Comparison of ENCODE assay signal across 7 worm cellular contexts in genomic region chrX:14000198-14000748, ce11.
TF ChIP-seq lines count a peak whose summit lies in the region.

No protein-coding gene starts in this region.

TF ChIP-seq in whole organism, L1 larva, 84 proteins besides CTCF, POLR2A, EP300 and RAD21 (continues in another document):
- TF ChIP-seq mdl-1 (tag; optimal IDR thresholded peaks at IDR 0.05; lab: Kevin White, UChicago), result peak in 1 of 2 experiments; percentile 1
- TF ChIP-seq unc-130 (tag; optimal IDR thresholded peaks at IDR 0.05; lab: Kevin White, UChicago), result peak; percentile 32
- peak; percentile 74 for TF ChIP-seq blmp-1 (tag; optimal IDR thresholded peaks at IDR 0.05; lab: Kevin White, UChicago)
- TF ChIP-seq nhr-71 (tag; optimal IDR thresholded peaks at IDR 0.05; lab: Kevin White, UChicago), result peak; percentile 2
- TF ChIP-seq efl-3 (GFP tag; optimal IDR thresholded peaks at IDR 0.05; lab: Kevin White, UChicago), result no peak
- peak; percentile 51 for TF ChIP-seq nhr-20 (tag; optimal IDR thresholded peaks at IDR 0.05; lab: Kevin White, UChicago)
- TF ChIP-seq elt-3 (tag; optimal IDR thresholded peaks at IDR 0.05; lab: Kevin White, UChicago), result peak in 5 of 6 experiments; percentile 4 to 66 (median 42)
- no peak for TF ChIP-seq ceh-8 (GFP tag; optimal IDR thresholded peaks at IDR 0.05; lab: Kevin White, UChicago)
- peak; percentile 34 for TF ChIP-seq mep-1 (tag; optimal IDR thresholded peaks at IDR 0.05; lab: Kevin White, UChicago)
- TF ChIP-seq efl-1 (optimal IDR thresholded peaks at IDR 0.05; lab: Kevin White, UChicago), result no peak
- TF ChIP-seq efl-1 (GFP tag; optimal IDR thresholded peaks at IDR 0.05 in 1 of 2; lab: Kevin White, UChicago), result peak in 1 of 2 experiments; percentile 84
- TF ChIP-seq nhr-77 (tag; optimal IDR thresholded peaks at IDR 0.05; lab: Kevin White, UChicago), result no peak
- TF ChIP-seq snu-23 (GFP tag; optimal IDR thresholded peaks at IDR 0.05; lab: Kevin White, UChicago), result peak; percentile 24

TF ChIP-seq in whole organism, L2 larva, 48 proteins besides CTCF, POLR2A, EP300 and RAD21:
- TF ChIP-seq nhr-129 (tag; optimal IDR thresholded peaks at IDR 0.05; lab: Kevin White, UChicago) (peak; percentile 3), sma-3 (GFP tag; optimal IDR thresholded peaks at IDR 0.05; lab: Kevin White, UChicago) (peak; percentile 33), R02D3.7 (tag; optimal IDR thresholded peaks at IDR 0.05; lab: Kevin White, UChicago) (no peak), crh-2 (tag; optimal IDR thresholded peaks at IDR 0.05; lab: Kevin White, UChicago) (peak; percentile 60), nhr-25 (tag; optimal IDR thresholded peaks at IDR 0.05; lab: Kevin White, UChicago) (peak; percentile 32), fos-1 (tag; optimal IDR thresholded peaks at IDR 0.05; lab: Kevin White, UChicago) (peak; percentile 55), nhr-23 (tag; optimal IDR thresholded peaks at IDR 0.05; lab: Kevin White, UChicago) (no peak), ceh-82 (tag; optimal IDR thresholded peaks at IDR 0.05; lab: Kevin White, UChicago) (no peak), sma-9 (GFP tag; optimal IDR thresholded peaks at IDR 0.05; lab: Kevin White, UChicago) (peak; percentile 65), sma-9 (tag; optimal IDR thresholded peaks at IDR 0.05; lab: Kevin White, UChicago) (no peak)

TF ChIP-seq in whole organism, L3 larva, 47 proteins besides CTCF, POLR2A, EP300 and RAD21 (continues in another document):
- TF ChIP-seq R02D3.7 (tag; optimal IDR thresholded peaks at IDR 0.05; lab: Kevin White, UChicago) (no peak), tbx-2 (tag; optimal IDR thresholded peaks at IDR 0.05; lab: Kevin White, UChicago) (no peak), nhr-12 (tag; optimal IDR thresholded peaks at IDR 0.05; lab: Kevin White, UChicago) (no peak), mml-1 (tag; optimal IDR thresholded peaks at IDR 0.05; lab: Kevin White, UChicago) (no peak), pqm-1 (tag; optimal IDR thresholded peaks at IDR 0.05; lab: Kevin White, UChicago) (peak; percentile 85), nhr-67 (tag; optimal IDR thresholded peaks at IDR 0.05; lab: Kevin White, UChicago) (no peak), nfya-1 (tag; optimal IDR thresholded peaks at IDR 0.05; lab: Kevin White, UChicago; ENCODE audit: insufficient read depth) (no peak), zag-1 (tag; optimal IDR thresholded peaks at IDR 0.05; lab: Kevin White, UChicago) (no peak), mdl-1 (tag; optimal IDR thresholded peaks at IDR 0.05; lab: Kevin White, UChicago) (no peak), nhr-76 (tag; optimal IDR thresholded peaks at IDR 0.05; lab: Kevin White, UChicago) (no peak), lin-15B (tag; optimal IDR thresholded peaks at IDR 0.05; lab: Kevin White, UChicago) (no peak), pha-4 (tag; optimal IDR thresholded peaks at IDR 0.05; lab: Kevin White, UChicago) (peak; percentile 21), ceh-28 (tag; optimal IDR thresholded peaks at IDR 0.05; lab: Kevin White, UChicago) (peak; percentile 72), nhr-11 (tag; optimal IDR thresholded peaks at IDR 0.05; lab: Kevin White, UChicago) (no peak), nhr-23 (tag; optimal IDR thresholded peaks at IDR 0.05; lab: Kevin White, UChicago) (peak; percentile 66)

TF ChIP-seq in whole organism, L4 larva, 104 proteins besides CTCF, POLR2A, EP300 and RAD21 (continues in another document):
- TF ChIP-seq mxl-3 (GFP tag; optimal IDR thresholded peaks at IDR 0.05; lab: Kevin White, UChicago), result peak; percentile 30
- TF ChIP-seq zip-11 (GFP tag; IDR thresholded peaks at IDR 0.05; lab: Robert Waterston, UW), result no peak
- peak; percentile 47 for TF ChIP-seq hlh-11 (tag; optimal IDR thresholded peaks at IDR 0.05; lab: Kevin White, UChicago)
- TF ChIP-seq pqm-1 (tag; optimal IDR thresholded peaks at IDR 0.05; lab: Kevin White, UChicago), result peak; percentile 13
- peak; percentile 68 for TF ChIP-seq dve-1 (tag; optimal IDR thresholded peaks at IDR 0.05; lab: Kevin White, UChicago; ENCODE audit: insufficient read depth)
- TF ChIP-seq ceh-44 (GFP tag; IDR thresholded peaks at IDR 0.05; lab: Robert Waterston, UW), result no peak
- no peak for TF ChIP-seq hmg-1.1 (GFP tag; IDR thresholded peaks at IDR 0.05; lab: Robert Waterston, UW)
- TF ChIP-seq nhr-6 (tag; optimal IDR thresholded peaks at IDR 0.05; lab: Kevin White, UChicago), result no peak
- TF ChIP-seq R02D3.7 (tag; optimal IDR thresholded peaks at IDR 0.05; lab: Kevin White, UChicago), result no peak
- TF ChIP-seq mes-2 (tag; optimal IDR thresholded peaks at IDR 0.05; lab: Kevin White, UChicago; ENCODE audit: poor library complexity, severe bottlenecking), result peak; percentile 1
- peak; percentile 1 for TF ChIP-seq ceh-28 (tag; optimal IDR thresholded peaks at IDR 0.05; lab: Kevin White, UChicago)
- peak; percentile 25 for TF ChIP-seq mep-1 (tag; optimal IDR thresholded peaks at IDR 0.05; lab: Kevin White, UChicago)
- peak; percentile 92 for TF ChIP-seq nhr-77 (tag; optimal IDR thresholded peaks at IDR 0.05; lab: Kevin White, UChicago)
- TF ChIP-seq nhr-28 (tag; optimal IDR thresholded peaks at IDR 0.05; lab: Kevin White, UChicago), result peak; percentile 100

TF ChIP-seq in whole organism, early embryonic, 17 proteins besides CTCF, POLR2A, EP300 and RAD21:
- TF ChIP-seq ceh-36 (tag; optimal IDR thresholded peaks at IDR 0.05; lab: Kevin White, UChicago) (peak; percentile 5), tra-4 (tag; optimal IDR thresholded peaks at IDR 0.05; lab: Kevin White, UChicago) (no peak)

TF ChIP-seq in whole organism, midembryonic, 9 proteins besides CTCF, POLR2A, EP300 and RAD21:
- TF ChIP-seq klf-2 (GFP tag; conservative IDR thresholded peaks at IDR 0.05; lab: Robert Waterston, UW) (0 out of 2 replicates have a peak, but pooled peaks have one; percentile 39), flt-1 (GFP tag; IDR thresholded peaks at IDR 0.05; lab: Robert Waterston, UW) (no peak), T22C8.4 (GFP tag; IDR thresholded peaks at IDR 0.05; lab: Robert Waterston, UW) (0 out of 2 replicates have a peak, but pooled peaks have one; percentile 28)
TF ChIP-seq in whole organism, midembryonic: peak in this region for 2.

TF ChIP-seq in whole organism, young adult, 124 proteins besides CTCF, POLR2A, EP300 and RAD21:
- TF ChIP-seq nhr-80 (tag; optimal IDR thresholded peaks at IDR 0.05; lab: Kevin White, UChicago), result peak; percentile 78
- no peak for TF ChIP-seq egl-44 (GFP tag; IDR thresholded peaks at IDR 0.05; lab: Robert Waterston, UW)
- no peak for TF ChIP-seq ceh-100 (GFP tag; IDR thresholded peaks at IDR 0.05; lab: Robert Waterston, UW)
- no peak for TF ChIP-seq mxl-1 (tag; optimal IDR thresholded peaks at IDR 0.05; lab: Kevin White, UChicago)
- TF ChIP-seq dpff-1 (tag; optimal IDR thresholded peaks at IDR 0.05; lab: Kevin White, UChicago), result no peak
- TF ChIP-seq lin-40 (tag; optimal IDR thresholded peaks at IDR 0.05; lab: Kevin White, UChicago), result peak; percentile 9
- no peak for TF ChIP-seq nhr-90 (tag; optimal IDR thresholded peaks at IDR 0.05; lab: Kevin White, UChicago)
- no peak for TF ChIP-seq lin-26 (GFP tag; IDR thresholded peaks at IDR 0.05; lab: Robert Waterston, UW)
- TF ChIP-seq ets-4 (GFP tag; optimal IDR thresholded peaks at IDR 0.05; lab: Kevin White, UChicago), result no peak
- no peak for TF ChIP-seq tlf-1 (GFP tag; optimal IDR thresholded peaks at IDR 0.05; lab: Kevin White, UChicago)
- TF ChIP-seq aptf-2 (GFP tag; conservative IDR thresholded peaks at IDR 0.05; lab: Robert Waterston, UW), result no peak
